Worm (Caenorhabditis elegans) whole organism, L3 larva: ENCODE results near the gene F55C12.6.

Source experiments
- R02D3.7 ChIP-seq: fragments of 150-350 bp; optimal IDR thresholded peaks from 2 replicates; lab custom pipeline; 2014; ENCODE audit warnings: missing biosample characterization, missing genetic modification characterization
- ZK546.5 ChIP-seq: sonication (generic microtip); optimal IDR thresholded peaks from 2 replicates; lab custom pipeline; 2017; ENCODE audit warnings: missing biosample characterization, missing genetic modification characterization
- aly-2 ChIP-seq: fragments of 150-350 bp; optimal IDR thresholded peaks from 2 replicates; lab custom pipeline; 2014; ENCODE audit warnings: missing biosample characterization, missing genetic modification characterization
- ama-1 ChIP-seq: fragments of 150-350 bp; optimal IDR thresholded peaks from 2 replicates; lab custom pipeline; 2018
- ceh-16 ChIP-seq: sonication (generic microtip); optimal IDR thresholded peaks from 2 replicates; lab custom pipeline; 2017; ENCODE audit warnings: missing biosample characterization, missing genetic modification characterization
- ceh-82 ChIP-seq: fragments of 150-350 bp; optimal IDR thresholded peaks from 2 replicates; lab custom pipeline; 2014; ENCODE audit warnings: missing biosample characterization, missing genetic modification characterization
- daf-12 ChIP-seq: fragments of 150-350 bp; optimal IDR thresholded peaks from 2 replicates; lab custom pipeline; 2014; ENCODE audit warnings: missing biosample characterization, missing genetic modification reagents, missing genetic modification characterization
- egl-27 ChIP-seq: sonication (generic microtip); optimal IDR thresholded peaks from 4 replicates; lab custom pipeline; 2017; ENCODE audit warnings: missing biosample characterization, missing genetic modification reagents, missing genetic modification characterization
- elt-2 ChIP-seq: sonication (generic microtip); optimal IDR thresholded peaks from 2 replicates; lab custom pipeline; 2016; ENCODE audit warnings: missing genetic modification reagents, mild to moderate bottlenecking, missing genetic modification characterization, missing compliant biosample characterization
- elt-3 ChIP-seq, 3 experiments: fragments of 150-350 bp in 1 of 3; sonication (generic microtip) in 2 of 3; optimal IDR thresholded peaks; 2 replicates in 2 of 3; 4 replicates in 1 of 3; lab custom pipeline; 2014 to 2017; ENCODE audit warnings: missing biosample characterization in 3 of 3, missing genetic modification characterization in 3 of 3
- eor-1 ChIP-seq, 2 experiments: fragments of 150-350 bp; optimal IDR thresholded peaks; 2 replicates each; lab custom pipeline; 2014 to 2018; ENCODE audit warnings: missing biosample characterization in 2 of 2, missing genetic modification characterization in 2 of 2
- fkh-10 ChIP-seq: sonication (generic microtip); optimal IDR thresholded peaks from 2 replicates; lab custom pipeline; 2017; ENCODE audit warnings: missing biosample characterization, missing genetic modification reagents, missing genetic modification characterization
- jun-1 ChIP-seq: fragments of 150-350 bp; optimal IDR thresholded peaks from 2 replicates; lab custom pipeline; 2014; ENCODE audit warnings: missing biosample characterization, missing genetic modification reagents, missing genetic modification characterization
- lin-15B ChIP-seq: fragments of 150-350 bp; optimal IDR thresholded peaks from 2 replicates; lab custom pipeline; 2014; ENCODE audit warnings: missing biosample characterization, missing genetic modification characterization
- lin-39 ChIP-seq: fragments of 150-350 bp; optimal IDR thresholded peaks from 2 replicates; lab custom pipeline; 2018; ENCODE audit warnings: missing biosample characterization, missing genetic modification reagents, missing genetic modification characterization
- lsy-12 ChIP-seq: sonication (generic microtip); optimal IDR thresholded peaks from 2 replicates; lab custom pipeline; 2016; ENCODE audit warnings: mild to moderate bottlenecking, missing genetic modification characterization, missing compliant biosample characterization
- mml-1 ChIP-seq: fragments of 150-350 bp; sonication (generic microtip); optimal IDR thresholded peaks from 3 replicates; lab custom pipeline; 2014; ENCODE audit warnings: missing biosample characterization, missing genetic modification characterization
- nfya-1 ChIP-seq: sonication (generic microtip); optimal IDR thresholded peaks from 2 replicates; lab custom pipeline; 2017; ENCODE audit warnings: missing genetic modification characterization, mild to moderate bottlenecking, missing compliant biosample characterization, antibody characterized with exemption, moderate library complexity; ENCODE audit not compliant: insufficient read depth
- nhr-11 ChIP-seq: fragments of 150-350 bp; optimal IDR thresholded peaks from 2 replicates; lab custom pipeline; 2014; ENCODE audit warnings: missing biosample characterization, missing genetic modification characterization
- nhr-23 ChIP-seq: fragments of 150-350 bp; optimal IDR thresholded peaks from 2 replicates; lab custom pipeline; 2014; ENCODE audit warnings: missing biosample characterization, missing genetic modification reagents, missing genetic modification characterization
- nhr-237 ChIP-seq: fragments of 150-350 bp; optimal IDR thresholded peaks from 2 replicates; lab custom pipeline; 2014; ENCODE audit warnings: missing biosample characterization, missing genetic modification characterization
- nhr-28 ChIP-seq: fragments of 150-350 bp; optimal IDR thresholded peaks from 2 replicates; lab custom pipeline; 2014; ENCODE audit warnings: missing biosample characterization, missing genetic modification characterization
- nhr-43 ChIP-seq: sonication (generic microtip); optimal IDR thresholded peaks from 2 replicates; lab custom pipeline; 2016; ENCODE audit warnings: mild to moderate bottlenecking, missing genetic modification characterization, missing compliant biosample characterization; ENCODE audit not compliant: poor library complexity, severe bottlenecking
- nhr-76 ChIP-seq: fragments of 150-350 bp; sonication (generic microtip); optimal IDR thresholded peaks from 5 replicates; lab custom pipeline; 2014; ENCODE audit warnings: missing biosample characterization, missing genetic modification characterization
- pha-4 ChIP-seq: fragments of 150-350 bp; optimal IDR thresholded peaks from 2 replicates; lab custom pipeline; 2014; ENCODE audit warnings: missing biosample characterization, missing genetic modification reagents, missing genetic modification characterization
- snpc-4 ChIP-seq: fragments of 150-350 bp; optimal IDR thresholded peaks from 2 replicates; lab custom pipeline; 2014; ENCODE audit warnings: missing biosample characterization, missing genetic modification characterization
- unc-39 ChIP-seq: sonication (generic microtip); optimal IDR thresholded peaks from 4 replicates; lab custom pipeline; 2017; ENCODE audit warnings: missing biosample characterization, missing genetic modification characterization
- ztf-11 ChIP-seq: fragments of 150-350 bp; optimal IDR thresholded peaks from 2 replicates; lab custom pipeline; 2014; ENCODE audit warnings: missing biosample characterization, missing genetic modification characterization

F55C12.6 gene

DNA sequence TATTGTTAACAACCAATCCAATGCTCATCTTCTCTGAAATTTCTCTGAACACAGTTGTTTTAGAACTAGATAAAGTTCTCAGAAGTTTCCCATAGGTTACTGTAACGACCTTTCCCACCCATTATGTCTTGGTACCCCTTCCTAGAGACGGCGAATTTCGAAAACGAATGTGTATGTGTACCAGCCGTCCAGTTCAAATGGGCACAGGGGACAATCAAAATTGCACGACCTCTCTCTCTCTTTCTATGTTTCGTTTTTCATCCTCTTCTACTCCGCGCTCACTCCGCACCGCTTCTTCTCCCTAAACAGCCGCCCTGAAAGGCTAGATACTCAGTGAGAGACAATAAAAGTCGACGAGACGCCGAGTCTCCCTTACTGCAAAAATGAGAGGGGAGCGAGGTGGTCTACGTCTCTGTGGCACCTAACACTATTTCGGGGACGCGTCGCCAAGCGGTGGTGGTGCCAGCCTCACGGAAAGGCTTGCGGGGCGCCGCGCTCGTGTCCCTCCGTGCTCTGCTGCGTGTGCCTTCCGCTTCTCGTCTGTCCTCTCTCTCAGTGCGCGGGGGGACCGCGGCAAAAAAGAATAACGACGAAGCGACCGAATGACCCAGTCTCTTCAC lies 25.6 kb upstream of the F55C12.6 start (continued):
- no peak for TF ChIP-seq nhr-237 (tag; lab: Kevin White, UChicago)
- no peak for TF ChIP-seq R02D3.7 (tag; lab: Kevin White, UChicago)
- peak; percentile 52 for TF ChIP-seq snpc-4 (tag; lab: Kevin White, UChicago)
- no peak for TF ChIP-seq fkh-10 (GFP tag; lab: Kevin White, UChicago)
- no peak for TF ChIP-seq jun-1
- no peak for TF ChIP-seq ZK546.5 (tag; lab: Kevin White, UChicago)
- no peak for TF ChIP-seq lin-15B (tag; lab: Kevin White, UChicago)
- no peak for TF ChIP-seq aly-2 (tag; lab: Kevin White, UChicago)
- TF ChIP-seq lin-39 (tag; lab: Kevin White, UChicago): peak; percentile 5

DNA sequence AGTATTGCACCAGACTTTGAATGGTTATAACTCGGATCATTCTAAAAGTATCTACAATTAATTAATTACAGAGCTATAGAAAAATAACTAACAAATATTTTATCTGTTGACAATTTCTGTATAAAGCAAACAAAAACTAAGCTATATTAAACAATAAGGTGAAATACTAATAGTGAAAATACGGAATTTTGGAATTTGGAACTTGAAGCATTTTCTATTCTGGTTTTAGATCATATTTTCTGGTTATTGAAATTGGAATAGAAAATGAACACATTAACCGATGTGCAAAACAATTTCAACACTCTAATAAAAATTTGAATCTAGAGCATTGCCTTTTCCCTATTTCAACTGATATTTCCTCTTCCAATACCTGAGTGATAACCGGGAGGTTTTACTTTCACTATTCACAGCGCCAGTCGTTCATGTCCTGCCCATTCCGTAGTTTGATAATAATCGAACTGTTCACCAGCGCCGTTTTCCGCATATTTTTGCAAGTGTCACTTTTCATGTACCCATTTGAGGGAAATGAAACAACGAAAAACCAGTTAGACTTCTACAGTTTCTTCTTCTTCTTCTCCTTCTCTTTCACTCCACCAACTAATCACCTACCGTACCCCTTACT lies 24.0 kb upstream of the F55C12.6 start:
- no peak for TF ChIP-seq jun-1
- TF ChIP-seq elt-2 (tag; lab: Kevin White, UChicago): peak; percentile 65

DNA sequence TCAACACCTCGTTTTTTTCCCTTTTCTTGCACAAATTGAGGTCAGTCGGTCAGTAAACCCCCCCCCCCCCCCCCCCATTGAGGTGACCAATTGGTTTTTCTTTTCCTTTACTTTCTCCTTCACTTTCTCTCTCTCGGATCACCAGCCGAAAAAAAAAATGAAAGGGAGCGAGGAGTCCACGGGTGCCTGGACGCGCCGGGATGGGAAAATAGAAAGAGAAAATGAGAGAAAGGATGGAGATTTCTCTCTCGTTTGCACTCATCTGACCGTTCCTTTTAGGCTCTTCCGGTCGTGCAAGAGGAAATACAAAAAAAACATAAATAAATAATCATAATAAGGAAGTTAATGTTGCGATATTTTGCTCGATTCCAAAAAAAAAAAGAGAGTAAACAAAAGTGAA lies 23.1 kb upstream of the F55C12.6 start:
- TF ChIP-seq nhr-23 (tag; lab: Kevin White, UChicago) (peak; percentile 89), pha-4 (tag; lab: Kevin White, UChicago) (peak; percentile 83), ztf-11 (no peak), ama-1 (lab: Kevin White, UChicago) (peak; percentile 16)

DNA sequence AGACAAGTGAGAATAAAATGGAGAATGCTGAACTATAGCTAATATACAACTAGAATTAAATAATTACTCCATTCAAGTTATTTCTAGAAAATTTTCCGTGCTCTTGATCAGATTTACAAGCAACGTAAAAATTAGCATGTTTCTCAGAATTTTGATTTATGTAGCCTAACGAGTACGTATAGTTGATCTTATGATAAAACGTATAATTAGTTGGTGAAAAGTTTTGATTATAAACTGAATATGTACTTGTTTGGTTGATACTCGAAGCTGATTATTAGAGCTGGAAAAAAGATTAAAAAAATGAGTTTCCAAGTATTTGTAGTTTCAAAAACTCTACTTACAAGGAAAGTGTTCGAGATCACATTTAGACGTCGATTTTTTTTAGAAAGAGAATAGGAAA lies 20.6 kb upstream of the F55C12.6 start:
- TF ChIP-seq elt-3 (tag; optimal IDR thresholded peaks at IDR 0.05; lab: Kevin White, UChicago) (no peak), jun-1 (no peak), nhr-11 (tag; lab: Kevin White, UChicago) (peak; percentile 87)

DNA sequence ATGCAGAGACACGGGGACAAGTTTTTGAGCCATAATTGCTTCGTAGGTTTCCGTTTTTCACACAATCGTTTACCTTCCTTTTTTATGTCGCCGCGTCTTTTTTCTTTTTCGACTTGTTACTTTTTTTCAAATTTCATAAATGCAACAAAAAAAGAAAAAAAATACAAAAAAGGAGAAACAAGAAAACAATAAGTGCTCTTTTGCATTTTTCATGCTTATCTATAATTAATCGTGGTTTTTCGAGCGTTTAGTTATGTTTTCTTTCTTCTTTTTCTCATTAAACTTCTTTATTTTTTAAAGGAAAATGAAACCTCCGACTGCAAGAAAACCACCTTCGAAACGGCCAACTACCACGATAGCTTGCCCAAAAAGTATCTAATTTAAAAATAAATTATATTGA lies 19.9 kb upstream of the F55C12.6 start, which contains the start of gene F59G1.4:
Gene F59G1.4, plus strand, starts transcription at position 301 of the 400 bp plus-strand sequence.
- no peak for TF ChIP-seq ceh-82 (tag; lab: Kevin White, UChicago)
- TF ChIP-seq unc-39 (tag; lab: Kevin White, UChicago): no peak
- no peak for TF ChIP-seq fkh-10 (GFP tag; lab: Kevin White, UChicago)
- no peak for TF ChIP-seq nhr-28 (tag; lab: Kevin White, UChicago)
- no peak for TF ChIP-seq lsy-12
- TF ChIP-seq nhr-76 (tag; lab: Kevin White, UChicago): no peak
- no peak for TF ChIP-seq daf-12 (tag; lab: Kevin White, UChicago)
- TF ChIP-seq jun-1: no peak
- TF ChIP-seq nhr-43: no peak
- TF ChIP-seq egl-27: no peak
- no peak for TF ChIP-seq nhr-237 (tag; lab: Kevin White, UChicago)
- no peak for TF ChIP-seq lin-39 (tag; lab: Kevin White, UChicago)
- no peak for TF ChIP-seq lin-15B (tag; lab: Kevin White, UChicago)
- no peak for TF ChIP-seq snpc-4 (tag; lab: Kevin White, UChicago)
- TF ChIP-seq nfya-1 (tag; lab: Kevin White, UChicago): no peak
- TF ChIP-seq ceh-16 (tag; lab: Kevin White, UChicago): no peak
- TF ChIP-seq, all 47 proteins: peak for 0

DNA sequence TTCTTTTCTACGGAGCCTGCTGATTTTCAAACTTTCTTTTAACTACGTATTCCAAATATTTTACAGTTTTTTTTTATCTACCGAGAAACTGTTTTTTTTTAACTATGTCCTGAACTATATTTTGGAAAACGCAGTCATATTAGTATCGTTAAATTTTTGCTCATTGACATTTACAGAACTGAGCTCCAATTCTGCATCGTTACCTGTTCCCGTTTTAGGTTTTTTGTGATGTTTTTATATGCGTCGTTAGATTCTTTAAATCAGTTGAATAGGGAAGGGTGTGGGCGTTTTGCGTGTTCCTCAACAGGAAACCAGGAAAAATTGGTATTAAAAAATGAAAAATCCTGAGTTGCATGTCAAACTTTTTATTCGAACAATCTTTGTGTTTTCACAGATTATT lies 16.9 kb upstream of the F55C12.6 start:
- no peak for TF ChIP-seq elt-2 (tag; lab: Kevin White, UChicago)
- TF ChIP-seq mml-1 (tag; lab: Kevin White, UChicago): no peak
- no peak for TF ChIP-seq unc-39 (tag; lab: Kevin White, UChicago)
- TF ChIP-seq nhr-23 (tag; lab: Kevin White, UChicago): no peak
- no peak for TF ChIP-seq eor-1 (tag; optimal IDR thresholded peaks at IDR 0.05; lab: Kevin White, UChicago)
- no peak for TF ChIP-seq fkh-10 (GFP tag; lab: Kevin White, UChicago)
